Worm (Caenorhabditis elegans): ENCODE results near the gene spp-6.

Gene spp-6

ce11 chrX:7329601-7330000, 12.5 kb downstream of the spp-6 start, which contains the start of gene ttr-59:
Gene ttr-59 (plus strand): TSS chrX:7329818.
- TF ChIP-seq hlh-11 (tag; optimal IDR thresholded peaks at IDR 0.05): no peak
- TF ChIP-seq ama-1 (optimal IDR thresholded peaks at IDR 0.05): peak; percentile 4
- no peak for TF ChIP-seq ces-1 (GFP tag; optimal IDR thresholded peaks at IDR 0.05)
- peak; percentile 58 for TF ChIP-seq hlh-30 (tag; optimal IDR thresholded peaks at IDR 0.05; ENCODE audit: insufficient read depth)
- peak; percentile 5 for TF ChIP-seq nhr-28 (tag; optimal IDR thresholded peaks at IDR 0.05)

DNA sequence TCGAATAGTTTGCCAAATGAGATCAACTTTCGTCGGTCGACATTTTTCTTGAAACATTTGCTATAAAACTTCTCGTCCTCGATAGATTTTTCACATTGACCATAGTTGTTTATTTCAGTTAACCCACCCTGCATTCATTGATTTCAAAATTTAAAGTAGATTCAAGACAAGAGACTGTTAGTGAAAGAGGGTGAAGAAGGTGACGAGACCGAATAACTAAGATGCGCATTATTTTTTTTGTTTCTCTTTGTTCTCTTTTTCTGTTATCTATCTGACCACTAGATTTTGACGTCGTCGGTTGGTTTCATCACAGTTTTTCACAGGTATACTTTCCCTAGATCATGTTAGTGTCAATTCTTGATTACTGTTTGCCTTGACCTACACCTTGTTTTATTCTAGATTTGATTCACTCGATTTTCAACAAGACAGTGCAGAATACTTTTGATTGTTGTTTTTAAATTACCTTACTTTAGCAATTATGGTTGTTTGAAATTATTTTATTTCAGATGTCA, 13.6 kb downstream of the spp-6 start, which contains the start of gene ttr-30:
Gene ttr-30, plus strand, starts transcription at position 265 of the 512 bp plus-strand sequence.
- peak; percentile 1 for TF ChIP-seq nhr-25 (tag; optimal IDR thresholded peaks at IDR 0.05; ENCODE audit: borderline replicate concordance, insufficient read depth)
- no peak for TF ChIP-seq madf-5 (GFP tag; IDR thresholded peaks at IDR 0.05)
- no peak for TF ChIP-seq tag-97 (GFP tag; IDR thresholded peaks at IDR 0.05)
- TF ChIP-seq hlh-11 (tag; optimal IDR thresholded peaks at IDR 0.05): no peak

- TF ChIP-seq ama-1 (optimal IDR thresholded peaks at IDR 0.05) (peak; percentile 24), ZK546.5 (tag; optimal IDR thresholded peaks at IDR 0.05) (no peak), set-16 (GFP tag; IDR thresholded peaks at IDR 0.05) (peak; percentile 79), nhr-76 (tag; optimal IDR thresholded peaks at IDR 0.05) (no peak), F49E8.2 (tag; optimal IDR thresholded peaks at IDR 0.05; ENCODE audit: borderline replicate concordance) (no peak), lin-13 (GFP tag; optimal IDR thresholded peaks at IDR 0.05) (peak; percentile 91), lsy-2 (tag; optimal IDR thresholded peaks at IDR 0.05) (peak; percentile 80 to 93), nhr-237 (tag; optimal IDR thresholded peaks at IDR 0.05) (no peak), aha-1 (tag) (peak; percentile 99), nhr-48 (tag; optimal IDR thresholded peaks at IDR 0.05) (peak; percentile 88), ZK337.2 (GFP tag; IDR thresholded peaks at IDR 0.05) (no peak), hmg-1.1 (GFP tag; IDR thresholded peaks at IDR 0.05) (peak; percentile 95), dpl-1 (GFP tag; optimal IDR thresholded peaks at IDR 0.05) (peak; percentile 75), hif-1 (tag; optimal IDR thresholded peaks at IDR 0.05) (peak; percentile 23 to 86), Y5F2A.4 (GFP tag; optimal IDR thresholded peaks at IDR 0.05) (peak; percentile 57), fkh-10 (GFP tag; optimal IDR thresholded peaks at IDR 0.05) (peak; percentile 95), nhr-28 (tag; optimal IDR thresholded peaks at IDR 0.05) (peak; percentile 91), unc-62 (GFP tag; optimal IDR thresholded peaks at IDR 0.05 in 1 of 2) (peak in 1 of 2 experiments; percentile 100), unc-62 (tag; optimal IDR thresholded peaks at IDR 0.05) (no peak), zfp-2 (tag; optimal IDR thresholded peaks at IDR 0.05) (peak; percentile 9), F37D6.2 (tag; optimal IDR thresholded peaks at IDR 0.05) (peak; percentile 88), ceh-20 (GFP tag; IDR thresholded peaks at IDR 0.05) (peak; percentile 94), spr-3 (GFP tag; optimal IDR thresholded peaks at IDR 0.05) (peak; percentile 37), tra-1 (GFP tag; IDR thresholded peaks at IDR 0.05) (peak; percentile 84), nhr-102 (tag; optimal IDR thresholded peaks at IDR 0.05) (peak; percentile 84), vab-7 (GFP tag; IDR thresholded peaks at IDR 0.05) (peak; percentile 55; the same call in 1 of the 2 replicates), pha-4 (GFP tag; IDR thresholded peaks at IDR 0.05) (peak; percentile 88), pha-4 (tag; optimal IDR thresholded peaks at IDR 0.05) (no peak), skn-1 (tag; optimal IDR thresholded peaks at IDR 0.05) (no peak), F44E2.7 (GFP tag; IDR thresholded peaks at IDR 0.05) (no peak), lin-38 (GFP tag; IDR thresholded peaks at IDR 0.05) (peak; percentile 76), nhr-41 (GFP tag; IDR thresholded peaks at IDR 0.05) (no peak), daf-16 (GFP tag; optimal IDR thresholded peaks at IDR 0.05) (peak; percentile 41 to 94), daf-16 (tag; optimal IDR thresholded peaks at IDR 0.05) (peak; percentile 83), mxl-3 (GFP tag; optimal IDR thresholded peaks at IDR 0.05) (peak; percentile 89), nhr-77 (tag; optimal IDR thresholded peaks at IDR 0.05) (peak; percentile 62), zip-2 (tag; optimal IDR thresholded peaks at IDR 0.05) (no peak), unc-130 (GFP tag; optimal IDR thresholded peaks at IDR 0.05) (no peak), gei-8 (GFP tag; optimal IDR thresholded peaks at IDR 0.05) (peak; percentile 55), R02D3.7 (tag; optimal IDR thresholded peaks at IDR 0.05) (no peak), aly-2 (tag; optimal IDR thresholded peaks at IDR 0.05) (no peak)
Measured at ce11 chrX:7334302-7334724, 17.2 kb downstream of the spp-6 start, which contains the start of gene epg-7. Gene epg-7 (plus strand): TSS chrX:7334714.
